Fruit fly (Drosophila melanogaster) whole organism, embryonic: ENCODE measurements around the gene eIF3d1.
A peak's percentile ranks its signal among the peaks of the same experiment; 100 is the strongest.

Source experiments
- CG10321 ChIP-seq: fragments of 200-800 bp; sonication (Bioruptor generic); IDR thresholded peaks from 2 replicates; pipeline ENCODE4 v1.3.6; 2022; ENCODE audit warnings: missing biosample characterization, missing genetic modification characterization
- CG12942 ChIP-seq: fragments of 200-800 bp; sonication (Bioruptor generic); optimal IDR thresholded peaks from 3 replicates; lab custom pipeline; 2016; ENCODE audit warnings: missing biosample characterization, missing genetic modification characterization
- CG13775 ChIP-seq: fragments of 200-800 bp; sonication (Bioruptor generic); optimal IDR thresholded peaks from 3 replicates; lab custom pipeline; 2017; ENCODE audit warnings: missing biosample characterization, mild to moderate bottlenecking, missing genetic modification characterization
- CG14441 ChIP-seq: fragments of 200-800 bp; sonication (Bioruptor generic); IDR thresholded peaks from 2 replicates; pipeline ENCODE4 v1.3.6; 2022; ENCODE audit warnings: missing biosample characterization, missing genetic modification characterization
- CG14965 ChIP-seq: fragments of 200-800 bp; sonication (Bioruptor generic); optimal IDR thresholded peaks from 2 replicates; lab custom pipeline; 2016; ENCODE audit warnings: missing biosample characterization, missing genetic modification characterization, borderline replicate concordance
- CG16813 ChIP-seq: fragments of 200-800 bp; sonication (Bioruptor generic); IDR thresholded peaks from 3 replicates; pipeline ENCODE4 v1.3.6; 2022; ENCODE audit warnings: missing biosample characterization, missing genetic modification characterization; ENCODE audit not compliant: partially characterized antibody
- CG17568 ChIP-seq: fragments of 200-800 bp; sonication (Bioruptor generic); optimal IDR thresholded peaks from 2 replicates; lab custom pipeline; 2018; ENCODE audit warnings: missing biosample characterization, mild to moderate bottlenecking, missing genetic modification characterization, moderate library complexity
- CG18262 ChIP-seq: fragments of 200-800 bp; optimal IDR thresholded peaks from 3 replicates; lab custom pipeline; 2019; ENCODE audit warnings: missing biosample characterization, mild to moderate bottlenecking, missing genetic modification characterization, moderate library complexity
- CG32772 ChIP-seq: fragments of 200-800 bp; sonication (Bioruptor generic); IDR thresholded peaks from 2 replicates; pipeline ENCODE4 v1.3.6; 2022; ENCODE audit warnings: missing biosample characterization, missing genetic modification characterization
- CG3407 ChIP-seq: fragments of 200-800 bp; sonication (Bioruptor generic); optimal IDR thresholded peaks from 2 replicates; lab custom pipeline; 2018; ENCODE audit warnings: missing biosample characterization, mild to moderate bottlenecking, missing genetic modification characterization
- CG43689 ChIP-seq: fragments of 200-800 bp; sonication (Bioruptor generic); IDR thresholded peaks from 2 replicates; pipeline ENCODE4 v1.3.6; 2022; ENCODE audit warnings: missing biosample characterization, missing genetic modification characterization
- CG8290 ChIP-seq, 3 experiments: fragments of 200-800 bp; sonication (Bioruptor generic); optimal IDR thresholded peaks; 2 replicates each; lab custom pipeline; 2016 to 2019; ENCODE audit warnings: missing biosample characterization in 3 of 3, missing genetic modification characterization in 3 of 3, mild to moderate bottlenecking in 2 of 3, moderate library complexity in 1 of 3
- CG8359 ChIP-seq: fragments of 200-800 bp; sonication (Bioruptor generic); optimal IDR thresholded peaks from 2 replicates; lab custom pipeline; 2017; ENCODE audit warnings: missing biosample characterization, mild to moderate bottlenecking, missing genetic modification characterization, borderline replicate concordance
- CG8478 ChIP-seq: fragments of >200 bp; optimal IDR thresholded peaks from 2 replicates; lab custom pipeline; 2018
- Dip2 ChIP-seq: fragments of 200-800 bp; sonication (Bioruptor generic); IDR thresholded peaks from 2 replicates; pipeline ENCODE4 v1.3.6; 2022; ENCODE audit warnings: missing biosample characterization, missing genetic modification characterization
- Fer3 ChIP-seq: fragments of 200-800 bp; sonication (Bioruptor generic); optimal IDR thresholded peaks from 2 replicates; lab custom pipeline; 2018; ENCODE audit warnings: missing biosample characterization, mild to moderate bottlenecking, missing genetic modification characterization, moderate library complexity
- Gsc ChIP-seq: fragments of 200-800 bp; sonication (Bioruptor generic); IDR thresholded peaks from 2 replicates; pipeline ENCODE4 v1.3.6; 2022; ENCODE audit warnings: missing biosample characterization, missing genetic modification characterization
- H2.0 ChIP-seq: fragments of 200-800 bp; sonication (Bioruptor generic); IDR thresholded peaks from 2 replicates; pipeline ENCODE4 v1.3.6; 2022; ENCODE audit warnings: missing biosample characterization, missing genetic modification characterization
- HLH4C ChIP-seq: fragments of 200-800 bp; sonication (Bioruptor generic); IDR thresholded peaks from 3 replicates; pipeline ENCODE4 v1.3.6; 2022; ENCODE audit warnings: missing biosample characterization, missing genetic modification characterization; ENCODE audit not compliant: partially characterized antibody
- HmgZ ChIP-seq: fragments of 200-800 bp; sonication (Bioruptor generic); optimal IDR thresholded peaks from 2 replicates; lab custom pipeline; 2018; ENCODE audit warnings: missing biosample characterization, mild to moderate bottlenecking, missing genetic modification characterization
- Hsf ChIP-seq: fragments of 200-800 bp; sonication (Bioruptor generic); optimal IDR thresholded peaks from 3 replicates; lab custom pipeline; 2016; ENCODE audit warnings: missing biosample characterization, missing genetic modification characterization
- Mad ChIP-seq: fragments of 200-800 bp; sonication (Bioruptor generic); optimal IDR thresholded peaks from 2 replicates; lab custom pipeline; 2016; ENCODE audit warnings: missing biosample characterization, missing genetic modification characterization
- Meics ChIP-seq: fragments of 200-800 bp; sonication (Bioruptor generic); optimal IDR thresholded peaks from 2 replicates; lab custom pipeline; 2017; ENCODE audit warnings: missing biosample characterization, mild to moderate bottlenecking, missing genetic modification characterization
- Ravus ChIP-seq: fragments of 200-800 bp; sonication (Bioruptor generic); IDR thresholded peaks from 2 replicates; pipeline ENCODE4 v1.3.6; 2022; ENCODE audit warnings: missing biosample characterization, missing genetic modification characterization
- Side ChIP-seq: fragments of 200-800 bp; sonication (Bioruptor generic); optimal IDR thresholded peaks from 2 replicates; lab custom pipeline; 2016; ENCODE audit warnings: missing biosample characterization, missing genetic modification characterization
- Sox100B ChIP-seq: fragments of 200-800 bp; sonication (Bioruptor generic); optimal IDR thresholded peaks from 3 replicates; lab custom pipeline; 2018; ENCODE audit warnings: missing biosample characterization, mild to moderate bottlenecking, missing genetic modification characterization
- Ssrp ChIP-seq: fragments of 200-800 bp; sonication (Bioruptor generic); optimal IDR thresholded peaks from 2 replicates; lab custom pipeline; 2018; ENCODE audit warnings: missing biosample characterization, mild to moderate bottlenecking, missing genetic modification characterization, moderate library complexity
- Trl ChIP-seq, 3 experiments: fragments of >200 bp in 2 of 3; fragments of 200-800 bp in 1 of 3; sonication (Bioruptor generic) in 1 of 3; optimal IDR thresholded peaks; 2 replicates in 1 of 3; 3 replicates in 2 of 3; lab custom pipeline; 2016 to 2017; ENCODE audit warnings: missing biosample characterization in 1 of 3, missing genetic modification characterization in 1 of 3
- YL-1 ChIP-seq: fragments of 200-800 bp; sonication (Bioruptor generic); optimal IDR thresholded peaks from 3 replicates; lab custom pipeline; 2017; ENCODE audit warnings: missing biosample characterization, mild to moderate bottlenecking, missing genetic modification characterization
- bbx ChIP-seq: fragments of 200-800 bp; sonication (Bioruptor generic); IDR thresholded peaks from 2 replicates; pipeline ENCODE4 v1.3.6; 2022; ENCODE audit warnings: missing biosample characterization, missing genetic modification characterization; ENCODE audit not compliant: partially characterized antibody
- chif ChIP-seq, 2 experiments: fragments of 200-800 bp; sonication (Bioruptor generic); optimal IDR thresholded peaks; 3 replicates each; lab custom pipeline; 2016; ENCODE audit warnings: missing biosample characterization in 2 of 2, missing genetic modification characterization in 2 of 2
- dpn ChIP-seq, 2 experiments: fragments of 200-800 bp; sonication (Bioruptor generic); optimal IDR thresholded peaks; 3 replicates each; lab custom pipeline; 2016; ENCODE audit warnings: missing biosample characterization in 2 of 2, missing genetic modification characterization in 2 of 2
- fru ChIP-seq: fragments of >200 bp; optimal IDR thresholded peaks from 2 replicates; lab custom pipeline; 2017
- gce ChIP-seq: fragments of 200-800 bp; sonication (Bioruptor generic); IDR thresholded peaks from 3 replicates; pipeline ENCODE4 v1.3.6; 2022; ENCODE audit warnings: missing biosample characterization, missing genetic modification characterization
- gfzf ChIP-seq: fragments of 200-800 bp; sonication (Bioruptor generic); optimal IDR thresholded peaks from 2 replicates; lab custom pipeline; 2016; ENCODE audit warnings: missing biosample characterization, mild to moderate bottlenecking, missing genetic modification characterization, moderate library complexity
- gro ChIP-seq: fragments of 200-800 bp; sonication (Bioruptor generic); optimal IDR thresholded peaks from 2 replicates; lab custom pipeline; 2016; ENCODE audit warnings: missing biosample characterization, missing genetic modification characterization
- h ChIP-seq: fragments of >200 bp; optimal IDR thresholded peaks from 2 replicates; lab custom pipeline; 2017
- hbn ChIP-seq: fragments of 200-800 bp; sonication (Bioruptor generic); IDR thresholded peaks from 2 replicates; pipeline ENCODE4 v1.3.6; 2022; ENCODE audit warnings: missing biosample characterization, missing genetic modification characterization; ENCODE audit not compliant: partially characterized antibody
- lmd ChIP-seq: fragments of 200-800 bp; sonication (Bioruptor generic); IDR thresholded peaks from 2 replicates; pipeline ENCODE4 v1.3.6; 2022; ENCODE audit warnings: missing biosample characterization, missing genetic modification characterization
- mirr ChIP-seq: fragments of 200-800 bp; sonication (Bioruptor generic); optimal IDR thresholded peaks from 3 replicates; lab custom pipeline; 2018; ENCODE audit warnings: missing biosample characterization, mild to moderate bottlenecking, missing genetic modification characterization
- nerfin-1 ChIP-seq: fragments of 200-800 bp; sonication (Bioruptor generic); optimal IDR thresholded peaks from 3 replicates; lab custom pipeline; 2019; ENCODE audit warnings: missing biosample characterization, mild to moderate bottlenecking, missing genetic modification characterization, moderate library complexity
- nom ChIP-seq: fragments of 200-800 bp; sonication (Bioruptor generic); optimal IDR thresholded peaks from 2 replicates; lab custom pipeline; 2017; ENCODE audit warnings: missing biosample characterization, missing genetic modification characterization, mild to moderate bottlenecking, moderate library complexity, missing genetic modification reagents
- pum ChIP-seq: fragments of 200-800 bp; sonication (Bioruptor generic); optimal IDR thresholded peaks from 2 replicates; lab custom pipeline; 2016; ENCODE audit warnings: missing biosample characterization, missing genetic modification characterization
- salm ChIP-seq: fragments of 200-800 bp; sonication (Bioruptor generic); optimal IDR thresholded peaks from 2 replicates; lab custom pipeline; 2018; ENCODE audit warnings: missing biosample characterization, mild to moderate bottlenecking, missing genetic modification characterization
- sc ChIP-seq, 3 experiments: fragments of >200 bp in 2 of 3; fragments of 200-800 bp in 1 of 3; sonication (Bioruptor generic) in 1 of 3; optimal IDR thresholded peaks; 2 replicates in 2 of 3; 3 replicates in 1 of 3; lab custom pipeline; 2017; ENCODE audit warnings: mild to moderate bottlenecking in 1 of 3, missing biosample characterization in 1 of 3, missing genetic modification characterization in 1 of 3, missing genetic modification reagents in 1 of 3
- sim ChIP-seq: fragments of 200-800 bp; sonication (Bioruptor generic); IDR thresholded peaks from 2 replicates; pipeline ENCODE4 v1.3.6; 2022; ENCODE audit warnings: missing biosample characterization, missing genetic modification characterization
- sima ChIP-seq: fragments of 200-800 bp; sonication (Bioruptor generic); optimal IDR thresholded peaks from 2 replicates; lab custom pipeline; 2016; ENCODE audit warnings: missing biosample characterization, missing genetic modification characterization
- sqz ChIP-seq: fragments of 200-800 bp; sonication (Bioruptor generic); optimal IDR thresholded peaks from 3 replicates; lab custom pipeline; 2018; ENCODE audit warnings: missing biosample characterization, mild to moderate bottlenecking, missing genetic modification characterization

Gene eIF3d1

dm6 chr3R:23669401-23670216 is 10.2 kb upstream of the eIF3d1 start, which contains the start of gene CG31145 (continued):
- TF ChIP-seq CG17568 (GFP tag; lab: Kevin White, UChicago) (peak; percentile 99), Meics (GFP tag; lab: Kevin White, UChicago) (peak; percentile 100), nom (peak; percentile 95), mirr (peak; percentile 97), Gsc (GFP tag; lab: Robert Waterston, UW) (no peak), sima (peak; percentile 98), CG32772 (GFP tag; lab: Robert Waterston, UW) (peak; percentile 99), h (lab: Kevin White, UChicago) (no peak), Trl (optimal IDR thresholded peaks at IDR 0.05; lab: Kevin White, UChicago) (peak; percentile 87 to 96), Trl (GFP tag; optimal IDR thresholded peaks at IDR 0.05; lab: Kevin White, UChicago) (peak; percentile 99), gce (peak; percentile 97), fru (lab: Kevin White, UChicago) (no peak), CG3407 (GFP tag; lab: Kevin White, UChicago) (peak; percentile 99), pum (GFP tag; lab: Kevin White, UChicago) (peak; percentile 100), CG16813 (GFP tag; lab: Robert Waterston, UW) (0 out of 3 replicates have a peak, but pooled peaks have one; percentile 24), CG10321 (GFP tag; lab: Robert Waterston, UW) (peak; percentile 86), CG8478 (no peak), salm (tag; lab: Kevin White, UChicago) (peak; percentile 99), CG43689 (GFP tag; lab: Robert Waterston, UW) (peak; percentile 96), sqz (GFP tag; lab: Kevin White, UChicago) (peak; percentile 99), Side (GFP tag; lab: Kevin White, UChicago) (peak; percentile 100), bbx (GFP tag; lab: Robert Waterston, UW) (peak; percentile 62; the same call in 1 of the 2 replicates), Ravus (peak; percentile 98), CG18262 (peak; percentile 99), dpn (GFP tag; optimal IDR thresholded peaks at IDR 0.05; lab: Kevin White, UChicago) (peak; percentile 100), HLH4C (GFP tag; lab: Robert Waterston, UW) (no peak), Fer3 (tag; lab: Kevin White, UChicago) (peak; percentile 99), hbn (GFP tag; lab: Robert Waterston, UW) (no peak; the same call in 1 of the 2 replicates), H2.0 (GFP tag; lab: Robert Waterston, UW) (peak; percentile 99), Sox100B (peak; percentile 100), CG13775 (GFP tag; lab: Kevin White, UChicago) (peak; percentile 100), sim (GFP tag; lab: Robert Waterston, UW) (peak; percentile 96), CG8290 (GFP tag; optimal IDR thresholded peaks at IDR 0.05; lab: Kevin White, UChicago) (peak; percentile 98), CG8290 (tag; optimal IDR thresholded peaks at IDR 0.05; lab: Kevin White, UChicago) (peak; percentile 91 to 98), Hsf (GFP tag; lab: Kevin White, UChicago) (peak; percentile 100), CG8359 (GFP tag; lab: Kevin White, UChicago) (peak; percentile 96), nerfin-1 (peak; percentile 98), gro (peak; percentile 100), CG14441 (GFP tag; lab: Robert Waterston, UW) (peak; percentile 99), gfzf (peak; percentile 41), lmd (GFP tag; lab: Robert Waterston, UW) (peak; percentile 100), CG14965 (GFP tag; lab: Kevin White, UChicago) (peak; percentile 92), chif (GFP tag; optimal IDR thresholded peaks at IDR 0.05; lab: Kevin White, UChicago) (peak; percentile 99), Ssrp (tag; lab: Kevin White, UChicago) (peak; percentile 100), CG12942 (peak; percentile 99), sc (optimal IDR thresholded peaks at IDR 0.05; lab: Kevin White, UChicago) (no peak), sc (GFP tag; optimal IDR thresholded peaks at IDR 0.05; lab: Kevin White, UChicago) (peak; percentile 99), Dip2 (peak; percentile 83; the same call in 1 of the 2 replicates), YL-1 (GFP tag; lab: Kevin White, UChicago) (peak; percentile 98), Mad (peak; percentile 99), HmgZ (tag; lab: Kevin White, UChicago) (peak; percentile 100)
